Worm (Caenorhabditis elegans): ENCODE results near the gene snpc-3.4.

- no peak for TF ChIP-seq ama-1 (optimal IDR thresholded peaks at IDR 0.05)
- TF ChIP-seq elt-3 (tag; optimal IDR thresholded peaks at IDR 0.05), result no peak
- no peak for TF ChIP-seq Y116A8C.19 (tag; optimal IDR thresholded peaks at IDR 0.05; ENCODE audit: borderline replicate concordance)
- TF ChIP-seq skn-1 (tag; optimal IDR thresholded peaks at IDR 0.05), result no peak
- no peak for TF ChIP-seq mdl-1 (tag; optimal IDR thresholded peaks at IDR 0.05)
- TF ChIP-seq ceh-82 (tag; optimal IDR thresholded peaks at IDR 0.05), result no peak
- TF ChIP-seq snpc-4 (tag; optimal IDR thresholded peaks at IDR 0.05), result no peak
- TF ChIP-seq egl-27 (tag; optimal IDR thresholded peaks at IDR 0.05), result no peak
- no peak for TF ChIP-seq pqm-1 (tag; optimal IDR thresholded peaks at IDR 0.05)
- no peak for TF ChIP-seq aly-2 (tag; optimal IDR thresholded peaks at IDR 0.05)
- TF ChIP-seq lin-13 (GFP tag; optimal IDR thresholded peaks at IDR 0.05), result no peak
- no peak for TF ChIP-seq tlp-1 (tag; optimal IDR thresholded peaks at IDR 0.05)
- no peak for TF ChIP-seq tbx-2 (tag; optimal IDR thresholded peaks at IDR 0.05)
These were observed 8.8 kb upstream of the snpc-3.4 start for ce11 chrIII:4010987-4011386.
